In the genomic region with DNA sequence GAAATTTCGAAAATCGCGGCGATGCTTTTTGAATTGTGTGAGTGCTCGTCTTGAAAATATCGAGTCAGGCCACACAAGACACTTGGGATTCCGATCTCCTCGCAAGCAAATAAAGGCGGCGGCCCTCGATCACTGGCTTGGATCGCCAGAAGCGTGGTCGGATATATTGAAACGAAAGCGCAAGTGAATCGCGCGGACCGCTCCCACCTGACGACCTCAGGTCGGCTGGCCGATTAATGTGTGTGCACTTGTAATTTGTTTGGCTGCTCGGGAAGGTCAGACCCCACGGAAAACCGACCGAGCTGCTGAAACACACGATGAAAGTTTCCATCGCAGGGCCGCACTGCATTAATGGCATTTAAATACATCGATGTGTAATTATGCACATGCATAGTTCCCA, we compare ENCODE assay signal across 3 fruit fly cellular contexts.
A peak's percentile ranks its signal among the peaks of the same experiment; 100 is the strongest.
TF ChIP-seq lines count a peak whose summit lies in the region.

No protein-coding gene starts in this region.

- no peak for TF ChIP-seq CTCF in whole organism, embryonic (GFP tag; optimal IDR thresholded peaks at IDR 0.05; lab: Kevin White, UChicago)

TF ChIP-seq in whole organism, adult, 20 proteins besides CTCF, POLR2A, EP300 and RAD21:
- TF ChIP-seq CG12768 (GFP tag; optimal IDR thresholded peaks at IDR 0.05; lab: Kevin White, UChicago), result peak; percentile 33
- TF ChIP-seq toe (GFP tag; optimal IDR thresholded peaks at IDR 0.05; lab: Kevin White, UChicago), result no peak
- no peak for TF ChIP-seq CG11617 (GFP tag; optimal IDR thresholded peaks at IDR 0.05; lab: Kevin White, UChicago)

TF ChIP-seq in whole organism, embryonic, 481 proteins besides CTCF, POLR2A, EP300 and RAD21:
- TF ChIP-seq tup (GFP tag; optimal IDR thresholded peaks at IDR 0.05; lab: Kevin White, UChicago) (no peak), CG2199 (GFP tag; IDR thresholded peaks at IDR 0.05; lab: Robert Waterston, UW) (0 out of 3 replicates have a peak, but pooled peaks have one; percentile 38), row (GFP tag; IDR thresholded peaks at IDR 0.05; lab: Robert Waterston, UW) (no peak), fu2 (GFP tag; optimal IDR thresholded peaks at IDR 0.05; lab: Kevin White, UChicago) (no peak), Blimp-1 (GFP tag; optimal IDR thresholded peaks at IDR 0.05; lab: Kevin White, UChicago) (peak; percentile 87), abd-A (tag; optimal IDR thresholded peaks at IDR 0.05; lab: Kevin White, UChicago) (no peak), Sox100B (GFP tag; optimal IDR thresholded peaks at IDR 0.05; lab: Kevin White, UChicago) (no peak), so (GFP tag; IDR thresholded peaks at IDR 0.05; lab: Robert Waterston, UW) (no peak), CG31365 (tag; optimal IDR thresholded peaks at IDR 0.05; lab: Kevin White, UChicago) (no peak), ttk (GFP tag; IDR thresholded peaks at IDR 0.05; lab: Robert Waterston, UW) (no peak), Hr78 (GFP tag; optimal IDR thresholded peaks at IDR 0.05; lab: Kevin White, UChicago) (peak in 1 of 2 experiments; percentile 84), dpn (GFP tag; optimal IDR thresholded peaks at IDR 0.05; lab: Kevin White, UChicago) (no peak), eve (GFP tag; optimal IDR thresholded peaks at IDR 0.05; lab: Kevin White, UChicago) (no peak), CG1602 (GFP tag; optimal IDR thresholded peaks at IDR 0.05; lab: Kevin White, UChicago) (no peak), tx (GFP tag; optimal IDR thresholded peaks at IDR 0.05; lab: Kevin White, UChicago) (no peak), kni (GFP tag; optimal IDR thresholded peaks at IDR 0.05; lab: Kevin White, UChicago) (peak; percentile 42), pum (GFP tag; optimal IDR thresholded peaks at IDR 0.05; lab: Kevin White, UChicago) (no peak), chif (GFP tag; optimal IDR thresholded peaks at IDR 0.05; lab: Kevin White, UChicago) (no peak), slou (GFP tag; optimal IDR thresholded peaks at IDR 0.05; lab: Kevin White, UChicago) (no peak), gro (GFP tag; optimal IDR thresholded peaks at IDR 0.05; lab: Kevin White, UChicago) (no peak), rib (GFP tag; IDR thresholded peaks at IDR 0.05; lab: Robert Waterston, UW) (0 out of 2 replicates have a peak, but pooled peaks have one; percentile 34), insv (GFP tag; optimal IDR thresholded peaks at IDR 0.05; lab: Kevin White, UChicago) (no peak), ap (GFP tag; IDR thresholded peaks at IDR 0.05; lab: Robert Waterston, UW) (no peak), sens (GFP tag; lab: Kevin White, UChicago) (no peak), en (GFP tag; optimal IDR thresholded peaks at IDR 0.05; lab: Kevin White, UChicago) (no peak), vvl (GFP tag; IDR thresholded peaks at IDR 0.05; lab: Robert Waterston, UW) (0 out of 2 replicates have a peak, but pooled peaks have one; percentile 39), sisA (GFP tag; IDR thresholded peaks at IDR 0.05; lab: Robert Waterston, UW) (no peak), stc (GFP tag; IDR thresholded peaks at IDR 0.05; lab: Robert Waterston, UW) (no peak), chm (GFP tag; IDR thresholded peaks at IDR 0.05; lab: Robert Waterston, UW) (no peak), Taf1 (GFP tag; IDR thresholded peaks at IDR 0.05; lab: Robert Waterston, UW) (no peak)

TF ChIP-seq in whole organism, prepupa, 60 proteins besides CTCF, POLR2A, EP300 and RAD21:
- peak; percentile 71 for TF ChIP-seq Blimp-1 (GFP tag; optimal IDR thresholded peaks at IDR 0.05; lab: Kevin White, UChicago)
- no peak for TF ChIP-seq CG15336 (GFP tag; IDR thresholded peaks at IDR 0.05; lab: Robert Waterston, UW)
- peak; percentile 43 for TF ChIP-seq svp (GFP tag; lab: Kevin White, UChicago)
